Fruit fly (Drosophila melanogaster) whole organism, embryonic: ENCODE results near the gene CG18557.
A peak's percentile ranks its signal among the peaks of the same experiment; 100 is the strongest.

ENCODE experiments used
- B-H1 ChIP-seq: fragments of 200-800 bp; sonication (Bioruptor generic); IDR thresholded peaks from 3 replicates; pipeline ENCODE4 v1.3.6; 2022; ENCODE audit warnings: missing biosample characterization, missing genetic modification characterization
- Bteb2 ChIP-seq: fragments of 200-800 bp; sonication (Bioruptor generic); optimal IDR thresholded peaks from 2 replicates; lab custom pipeline; 2016; ENCODE audit warnings: missing biosample characterization, missing genetic modification characterization
- CG10209 ChIP-seq: fragments of 200-800 bp; sonication (Bioruptor generic); optimal IDR thresholded peaks from 3 replicates; lab custom pipeline; 2017; ENCODE audit warnings: missing biosample characterization, mild to moderate bottlenecking, missing genetic modification characterization, missing genetic modification reagents
- CG10431 ChIP-seq: fragments of 200-800 bp; sonication (Bioruptor generic); optimal IDR thresholded peaks from 3 replicates; lab custom pipeline; 2018; ENCODE audit warnings: missing biosample characterization, mild to moderate bottlenecking, missing genetic modification characterization
- CG10462 ChIP-seq: fragments of 200-800 bp; sonication (Bioruptor generic); optimal IDR thresholded peaks from 2 replicates; lab custom pipeline; 2016; ENCODE audit warnings: missing biosample characterization, missing genetic modification characterization
- CG11247 ChIP-seq: fragments of 200-800 bp; sonication (Bioruptor generic); IDR thresholded peaks from 2 replicates; pipeline ENCODE4 v1.3.6; 2022; ENCODE audit warnings: missing biosample characterization, missing genetic modification characterization
- CG11696 ChIP-seq: fragments of 200-800 bp; sonication (Bioruptor generic); IDR thresholded peaks from 2 replicates; pipeline ENCODE4 v1.3.6; 2022; ENCODE audit warnings: missing biosample characterization, missing genetic modification characterization
- CG12236 ChIP-seq: fragments of 200-800 bp; sonication (Bioruptor generic); optimal IDR thresholded peaks from 2 replicates; lab custom pipeline; 2016; ENCODE audit warnings: missing biosample characterization, missing genetic modification characterization
- CG12942 ChIP-seq: fragments of 200-800 bp; sonication (Bioruptor generic); optimal IDR thresholded peaks from 3 replicates; lab custom pipeline; 2016; ENCODE audit warnings: missing biosample characterization, missing genetic modification characterization
- CG14050 ChIP-seq: fragments of 200-800 bp; sonication (Bioruptor generic); IDR thresholded peaks from 3 replicates; pipeline ENCODE4 v1.3.6; 2022; ENCODE audit warnings: missing biosample characterization, missing genetic modification characterization
- CG14667 ChIP-seq: fragments of 200-800 bp; sonication (Bioruptor generic); IDR thresholded peaks from 2 replicates; pipeline ENCODE4 v1.3.6; 2022; ENCODE audit warnings: missing biosample characterization, missing genetic modification characterization
- CG15073 ChIP-seq: fragments of 200-800 bp; sonication (Bioruptor generic); optimal IDR thresholded peaks from 2 replicates; lab custom pipeline; 2016; ENCODE audit warnings: missing biosample characterization, missing genetic modification characterization
- CG18011 ChIP-seq: fragments of 200-800 bp; sonication (Bioruptor generic); optimal IDR thresholded peaks from 2 replicates; lab custom pipeline; 2017; ENCODE audit warnings: missing biosample characterization, missing genetic modification characterization, mild to moderate bottlenecking, moderate library complexity, missing genotype
- CG2199 ChIP-seq: fragments of 200-800 bp; sonication (Bioruptor generic); IDR thresholded peaks from 3 replicates; pipeline ENCODE4 v1.3.6; 2022; ENCODE audit warnings: missing biosample characterization, missing genetic modification characterization
- CG3407 ChIP-seq: fragments of 200-800 bp; sonication (Bioruptor generic); optimal IDR thresholded peaks from 2 replicates; lab custom pipeline; 2018; ENCODE audit warnings: missing biosample characterization, mild to moderate bottlenecking, missing genetic modification characterization
- CG34422 ChIP-seq: fragments of 200-800 bp; sonication (Bioruptor generic); IDR thresholded peaks from 3 replicates; pipeline ENCODE4 v1.3.6; 2022; ENCODE audit warnings: missing biosample characterization, missing genetic modification characterization
- CG43689 ChIP-seq: fragments of 200-800 bp; sonication (Bioruptor generic); IDR thresholded peaks from 2 replicates; pipeline ENCODE4 v1.3.6; 2022; ENCODE audit warnings: missing biosample characterization, missing genetic modification characterization
- CG4424 ChIP-seq: fragments of 200-800 bp; sonication (Bioruptor generic); optimal IDR thresholded peaks from 3 replicates; lab custom pipeline; 2016; ENCODE audit warnings: missing biosample characterization, missing genetic modification characterization
- CG6791 ChIP-seq: fragments of 200-800 bp; sonication (Bioruptor generic); IDR thresholded peaks from 3 replicates; pipeline ENCODE4 v1.3.6; 2022; ENCODE audit warnings: missing biosample characterization, missing genetic modification characterization; ENCODE audit not compliant: partially characterized antibody
- CG8089 ChIP-seq: fragments of 200-800 bp; sonication (Bioruptor generic); optimal IDR thresholded peaks from 3 replicates; lab custom pipeline; 2016; ENCODE audit warnings: missing biosample characterization, missing genetic modification characterization
- CG8944 ChIP-seq: fragments of 200-800 bp; sonication (Bioruptor generic); optimal IDR thresholded peaks from 3 replicates; lab custom pipeline; 2016; ENCODE audit warnings: missing biosample characterization, missing genetic modification characterization
- CG9609 ChIP-seq: fragments of 200-800 bp; sonication (Bioruptor generic); optimal IDR thresholded peaks from 3 replicates; lab custom pipeline; 2016; ENCODE audit warnings: missing biosample characterization, missing genetic modification characterization
- CTCF ChIP-seq: fragments of 200-800 bp; sonication (Bioruptor generic); optimal IDR thresholded peaks from 2 replicates; lab custom pipeline; 2017; ENCODE audit warnings: missing biosample characterization, mild to moderate bottlenecking, missing genetic modification characterization, moderate library complexity
- Deaf1 ChIP-seq: fragments of 200-800 bp; optimal IDR thresholded peaks from 3 replicates; lab custom pipeline; 2019; ENCODE audit warnings: missing biosample characterization, mild to moderate bottlenecking, missing genetic modification characterization, moderate library complexity
- Dp ChIP-seq: fragments of 200-800 bp; sonication (Bioruptor generic); optimal IDR thresholded peaks from 2 replicates; lab custom pipeline; 2018; ENCODE audit warnings: missing biosample characterization, mild to moderate bottlenecking, missing genetic modification characterization, moderate library complexity
- Ets97D ChIP-seq: fragments of 200-800 bp; sonication (Bioruptor generic); optimal IDR thresholded peaks from 3 replicates; lab custom pipeline; 2016; ENCODE audit warnings: missing biosample characterization, missing genetic modification characterization
- Mad ChIP-seq: fragments of 200-800 bp; sonication (Bioruptor generic); optimal IDR thresholded peaks from 2 replicates; lab custom pipeline; 2016; ENCODE audit warnings: missing biosample characterization, missing genetic modification characterization
- Oli ChIP-seq: fragments of 200-800 bp; sonication (Bioruptor generic); optimal IDR thresholded peaks from 2 replicates; lab custom pipeline; 2018; ENCODE audit warnings: missing biosample characterization, mild to moderate bottlenecking, missing genetic modification characterization, moderate library complexity
- Six4 ChIP-seq: fragments of 200-800 bp; sonication (Bioruptor generic); optimal IDR thresholded peaks from 2 replicates; lab custom pipeline; 2016; ENCODE audit warnings: missing biosample characterization, missing genetic modification characterization
- Taf1 ChIP-seq: fragments of 200-800 bp; sonication (Bioruptor generic); IDR thresholded peaks from 2 replicates; pipeline ENCODE4 v1.3.6; 2022; ENCODE audit warnings: missing biosample characterization, missing genetic modification characterization
- ara ChIP-seq: fragments of 200-800 bp; sonication (Bioruptor generic); IDR thresholded peaks from 2 replicates; pipeline ENCODE4 v1.3.6; 2022; ENCODE audit warnings: missing biosample characterization, missing genetic modification characterization
- br ChIP-seq: fragments of >200 bp; optimal IDR thresholded peaks from 2 replicates; lab custom pipeline; 2017
- bsh ChIP-seq, 2 experiments: fragments of 200-800 bp; sonication (Bioruptor generic); optimal IDR thresholded peaks; 2 replicates each; lab custom pipeline; 2017 to 2018; ENCODE audit warnings: mild to moderate bottlenecking in 2 of 2, missing biosample characterization in 2 of 2, missing genetic modification characterization in 2 of 2, moderate library complexity in 1 of 2
- exex ChIP-seq: fragments of 200-800 bp; sonication (Bioruptor generic); optimal IDR thresholded peaks from 4 replicates; lab custom pipeline; 2018; ENCODE audit warnings: missing biosample characterization, mild to moderate bottlenecking, missing genetic modification characterization, moderate library complexity
- fd3F ChIP-seq: fragments of 200-800 bp; sonication (Bioruptor generic); optimal IDR thresholded peaks from 2 replicates; lab custom pipeline; 2018; ENCODE audit warnings: missing biosample characterization, mild to moderate bottlenecking, missing genetic modification characterization, moderate library complexity
- ftz-f1 ChIP-seq: fragments of 200-800 bp; sonication (Bioruptor generic); optimal IDR thresholded peaks from 2 replicates; lab custom pipeline; 2016; ENCODE audit warnings: missing biosample characterization, missing genetic modification characterization
- gce ChIP-seq: fragments of 200-800 bp; sonication (Bioruptor generic); IDR thresholded peaks from 3 replicates; pipeline ENCODE4 v1.3.6; 2022; ENCODE audit warnings: missing biosample characterization, missing genetic modification characterization
- gfzf ChIP-seq: fragments of 200-800 bp; sonication (Bioruptor generic); optimal IDR thresholded peaks from 2 replicates; lab custom pipeline; 2016; ENCODE audit warnings: missing biosample characterization, mild to moderate bottlenecking, missing genetic modification characterization, moderate library complexity
- grn ChIP-seq: fragments of 200-800 bp; sonication (Bioruptor generic); optimal IDR thresholded peaks from 3 replicates; lab custom pipeline; 2017; ENCODE audit warnings: missing biosample characterization, missing genetic modification characterization
- gsb-n ChIP-seq: fragments of 200-800 bp; sonication (Bioruptor generic); optimal IDR thresholded peaks from 3 replicates; lab custom pipeline; 2018; ENCODE audit warnings: missing biosample characterization, mild to moderate bottlenecking, missing genetic modification characterization
- h ChIP-seq: fragments of >200 bp; optimal IDR thresholded peaks from 2 replicates; lab custom pipeline; 2017
- jumu ChIP-seq: fragments of 200-800 bp; sonication (Bioruptor generic); optimal IDR thresholded peaks from 3 replicates; lab custom pipeline; 2016; ENCODE audit warnings: missing biosample characterization, missing genetic modification characterization
- pan ChIP-seq, 4 experiments: fragments of >200 bp in 3 of 4; fragments of 200-800 bp in 1 of 4; sonication (Bioruptor generic) in 1 of 4; optimal IDR thresholded peaks in 3 of 4; IDR thresholded peaks in 1 of 4; 2 replicates each; pipeline versions ENCODE4 v1.3.6 to Lab custom; 2017 to 2022; ENCODE audit warnings: missing biosample characterization in 2 of 4, missing genetic modification characterization in 2 of 4, mixed read lengths in 1 of 4
- pfk ChIP-seq: fragments of 200-800 bp; sonication (Bioruptor generic); optimal IDR thresholded peaks from 2 replicates; lab custom pipeline; 2018; ENCODE audit warnings: missing biosample characterization, mild to moderate bottlenecking, missing genetic modification characterization, moderate library complexity
- salm ChIP-seq: fragments of 200-800 bp; sonication (Bioruptor generic); optimal IDR thresholded peaks from 2 replicates; lab custom pipeline; 2018; ENCODE audit warnings: missing biosample characterization, mild to moderate bottlenecking, missing genetic modification characterization
- slp2 ChIP-seq: fragments of 200-800 bp; sonication (Bioruptor generic); optimal IDR thresholded peaks from 2 replicates; lab custom pipeline; 2016; ENCODE audit warnings: missing biosample characterization, missing genetic modification characterization
- tap ChIP-seq: fragments of 200-800 bp; optimal IDR thresholded peaks from 3 replicates; lab custom pipeline; 2019; ENCODE audit warnings: missing biosample characterization, mild to moderate bottlenecking, missing genetic modification characterization, moderate library complexity
- twi ChIP-seq: fragments of 200-800 bp; optimal IDR thresholded peaks from 2 replicates; lab custom pipeline; 2019; ENCODE audit warnings: missing biosample characterization, mild to moderate bottlenecking, missing genetic modification characterization, moderate library complexity
- usp ChIP-seq: fragments of >200 bp; optimal IDR thresholded peaks from 2 replicates; lab custom pipeline; 2017; ENCODE audit warnings: missing biosample characterization, missing genetic modification characterization
- vfl ChIP-seq: fragments of 200-800 bp; sonication (Bioruptor generic); optimal IDR thresholded peaks from 2 replicates; lab custom pipeline; 2016; ENCODE audit warnings: missing biosample characterization, missing genetic modification characterization
- wor ChIP-seq: fragments of 200-800 bp; sonication (Bioruptor generic); IDR thresholded peaks from 2 replicates; pipeline ENCODE4 v1.3.6; 2022; ENCODE audit warnings: missing biosample characterization, missing genetic modification characterization
- zf30C ChIP-seq: fragments of 200-800 bp; sonication (Bioruptor generic); optimal IDR thresholded peaks from 3 replicates; lab custom pipeline; 2018; ENCODE audit warnings: missing biosample characterization, mild to moderate bottlenecking, missing genetic modification characterization

CG18557 gene

dm6 chr2L:2878859-2879258 is 33.3 kb upstream of the CG18557 start, which contains the start of gene RabGGTb (continued):
- peak; percentile 73 for TF ChIP-seq CG11247 (GFP tag; lab: Robert Waterston, UW)
- TF ChIP-seq Mad (GFP tag; lab: Kevin White, UChicago): peak; percentile 24
- TF ChIP-seq ara (GFP tag; lab: Robert Waterston, UW): peak; percentile 65; the same call in 1 of the 2 replicates
- peak in 1 of 2 experiments; percentile 36 for TF ChIP-seq bsh (GFP tag; optimal IDR thresholded peaks at IDR 0.05; lab: Kevin White, UChicago)
- peak; percentile 34 for TF ChIP-seq fd3F
- TF ChIP-seq slp2 (GFP tag; lab: Kevin White, UChicago): peak; percentile 29
- TF ChIP-seq vfl (GFP tag; lab: Kevin White, UChicago): no peak
- peak; percentile 64 for TF ChIP-seq B-H1 (GFP tag; lab: Robert Waterston, UW)
- no peak for TF ChIP-seq usp (GFP tag; lab: Kevin White, UChicago)
- peak; percentile 41 for TF ChIP-seq CG10209 (GFP tag; lab: Kevin White, UChicago)
- TF ChIP-seq Ets97D (GFP tag; lab: Kevin White, UChicago): peak; percentile 11
- peak; percentile 43 for TF ChIP-seq CG8944
- TF ChIP-seq CG10431: no peak
- TF ChIP-seq tap (tag; lab: Kevin White, UChicago): peak; percentile 32
- peak; percentile 16 for TF ChIP-seq exex (tag; lab: Kevin White, UChicago)
- TF ChIP-seq Dp (GFP tag; lab: Kevin White, UChicago): no peak
- no peak for TF ChIP-seq br (lab: Kevin White, UChicago)
- peak; percentile 85 for TF ChIP-seq CG34422
- peak; percentile 45 for TF ChIP-seq Bteb2 (GFP tag; lab: Kevin White, UChicago)
- peak; percentile 6 for TF ChIP-seq CG8089
- no peak for TF ChIP-seq CG12236 (GFP tag; lab: Kevin White, UChicago)
- peak; percentile 50; the same call in 1 of the 2 replicates for TF ChIP-seq CG43689 (GFP tag; lab: Robert Waterston, UW)
- peak; percentile 2 for TF ChIP-seq CG18011
- no peak for TF ChIP-seq grn (GFP tag; lab: Kevin White, UChicago)
- TF ChIP-seq CG12942 (GFP tag; lab: Kevin White, UChicago): no peak
- peak; percentile 42; the same call in 1 of the 2 replicates for TF ChIP-seq wor (GFP tag; lab: Robert Waterston, UW)
- TF ChIP-seq zf30C (GFP tag; lab: Kevin White, UChicago): no peak
- peak; percentile 5 for TF ChIP-seq CG9609
- TF ChIP-seq salm (tag; lab: Kevin White, UChicago): no peak
- TF ChIP-seq CG2199 (GFP tag; lab: Robert Waterston, UW): no peak
- TF ChIP-seq jumu: peak; percentile 6
- TF ChIP-seq gfzf (GFP tag; lab: Kevin White, UChicago): no peak
- TF ChIP-seq CG10462 (GFP tag; lab: Kevin White, UChicago): no peak
- peak; percentile 43; the same call in 1 of the 2 replicates for TF ChIP-seq CG11696 (GFP tag; lab: Robert Waterston, UW)
- no peak for TF ChIP-seq pfk (GFP tag; lab: Kevin White, UChicago)
- no peak for TF ChIP-seq CTCF (GFP tag; lab: Kevin White, UChicago)
- no peak for TF ChIP-seq twi (tag; lab: Kevin White, UChicago)
- peak; percentile 9 for TF ChIP-seq Deaf1 (tag; lab: Kevin White, UChicago)
- TF ChIP-seq CG14050 (GFP tag; lab: Robert Waterston, UW): peak; percentile 48; the same call in 2 of the 3 replicates
- TF ChIP-seq h: no peak
- TF ChIP-seq CG15073 (GFP tag; lab: Kevin White, UChicago): no peak
- TF ChIP-seq gsb-n (tag; lab: Kevin White, UChicago): peak; percentile 52
- TF ChIP-seq CG3407 (GFP tag; lab: Kevin White, UChicago): no peak
- peak; percentile 36 for TF ChIP-seq Oli
- TF ChIP-seq pan (optimal IDR thresholded peaks at IDR 0.05; lab: Kevin White, UChicago): no peak
- TF ChIP-seq pan (GFP tag; optimal IDR thresholded peaks at IDR 0.05 in 1 of 2, IDR thresholded peaks at IDR 0.05 in 1 of 2): peak in 1 of 2 experiments; percentile 82
- 0 out of 3 replicates have a peak, but pooled peaks have one; percentile 32 for TF ChIP-seq CG6791
- no peak for TF ChIP-seq Six4
- peak; percentile 58 for TF ChIP-seq CG4424 (GFP tag; lab: Kevin White, UChicago)
- peak; percentile 66 for TF ChIP-seq Taf1 (GFP tag; lab: Robert Waterston, UW)
- TF ChIP-seq ftz-f1 (GFP tag; lab: Kevin White, UChicago): peak; percentile 34
- TF ChIP-seq gce: peak; percentile 54; the same call in 1 of the 3 replicates
- peak; percentile 51 for TF ChIP-seq CG14667 (GFP tag; lab: Robert Waterston, UW)
